Worm (Caenorhabditis elegans): ENCODE data around the gene scrm-3.

Gene scrm-3

DNA sequence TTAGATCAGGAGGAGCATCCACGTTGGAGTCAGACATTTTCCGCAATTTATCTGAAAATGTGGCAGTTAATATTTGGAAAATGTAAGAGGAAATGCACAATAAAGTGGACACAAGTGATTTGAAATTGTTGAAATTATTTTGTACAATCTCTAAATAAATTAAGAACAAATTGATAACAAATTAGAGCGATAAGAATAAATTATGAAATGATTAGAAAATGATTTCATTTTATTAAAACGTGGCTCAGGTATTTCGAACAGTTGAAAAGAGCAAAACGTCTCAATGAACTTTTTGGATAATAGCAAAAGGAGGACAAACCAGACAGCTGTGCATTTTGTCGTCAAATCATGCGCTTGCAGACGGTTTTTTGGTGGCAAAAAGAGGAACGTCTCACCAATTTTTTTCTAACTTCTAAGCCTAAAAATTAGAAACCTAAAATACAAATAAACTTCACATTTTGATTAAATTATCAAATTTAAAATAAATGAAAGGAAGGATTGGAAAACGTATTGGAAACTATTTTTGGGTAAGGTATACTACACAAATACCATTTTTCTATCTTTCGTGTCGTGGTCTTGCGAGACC, 10.5 kb downstream of the scrm-3 start, which contains the start of gene fbxa-65:
fbxa-65 (minus strand) TSS at position 51 of the 586 bp plus-strand sequence.
- TF ChIP-seq ceh-9 (tag; optimal IDR thresholded peaks at IDR 0.05), result no peak
- TF ChIP-seq odd-2 (tag; optimal IDR thresholded peaks at IDR 0.05), result no peak
- no peak for TF ChIP-seq pax-1 (tag; optimal IDR thresholded peaks at IDR 0.05)
- TF ChIP-seq npax-4 (tag; optimal IDR thresholded peaks at IDR 0.05), result no peak
- no peak for TF ChIP-seq K02D7.2 (tag; optimal IDR thresholded peaks at IDR 0.05)
- TF ChIP-seq ahr-1 (tag; optimal IDR thresholded peaks at IDR 0.05), result no peak
- no peak for TF ChIP-seq ceh-6 (GFP tag; optimal IDR thresholded peaks at IDR 0.05)
- no peak for TF ChIP-seq nfya-1 (tag; optimal IDR thresholded peaks at IDR 0.05)
- TF ChIP-seq sox-2 (GFP tag; IDR thresholded peaks at IDR 0.05), result no peak
- TF ChIP-seq hlh-6 (tag; optimal IDR thresholded peaks at IDR 0.05), result no peak
- no peak for TF ChIP-seq pat-9 (tag; optimal IDR thresholded peaks at IDR 0.05)
- no peak for TF ChIP-seq pros-1 (tag; optimal IDR thresholded peaks at IDR 0.05)
- TF ChIP-seq pha-4 (tag; optimal IDR thresholded peaks at IDR 0.05), result no peak
- no peak for TF ChIP-seq sdc-2 (tag; optimal IDR thresholded peaks at IDR 0.05)
- no peak for TF ChIP-seq unc-55 (GFP tag; optimal IDR thresholded peaks at IDR 0.05)
- TF ChIP-seq gmeb-2 (tag; optimal IDR thresholded peaks at IDR 0.05), result no peak
- TF ChIP-seq sox-4 (tag; optimal IDR thresholded peaks at IDR 0.05), result no peak
- TF ChIP-seq rnt-1 (tag; optimal IDR thresholded peaks at IDR 0.05), result no peak
- no peak for TF ChIP-seq hlh-15 (tag; optimal IDR thresholded peaks at IDR 0.05)
- TF ChIP-seq ceh-22 (tag; optimal IDR thresholded peaks at IDR 0.05), result no peak

DNA sequence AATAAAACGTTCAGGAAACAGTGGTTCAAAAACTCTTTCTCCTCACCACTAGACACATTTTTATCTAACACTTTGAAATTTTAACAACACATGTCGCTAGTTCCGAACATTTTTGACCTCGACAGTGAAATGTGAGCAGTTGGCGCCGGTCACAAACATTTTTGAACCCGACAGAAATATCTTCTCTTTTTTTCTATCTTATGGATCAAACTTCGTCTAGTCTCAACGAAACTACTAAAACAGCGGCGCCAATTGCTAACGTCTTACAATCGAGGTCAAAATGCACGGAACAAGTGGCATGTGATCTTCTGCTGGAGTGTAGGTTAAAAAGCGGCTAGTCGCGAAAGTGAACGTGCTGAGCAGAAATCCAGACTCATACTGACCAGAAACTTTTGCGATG, 13.0 kb downstream of the scrm-3 start:
- TF ChIP-seq ceh-24 (tag; optimal IDR thresholded peaks at IDR 0.05) (no peak), mec-3 (tag; optimal IDR thresholded peaks at IDR 0.05; ENCODE audit: borderline replicate concordance) (no peak), pax-1 (tag; optimal IDR thresholded peaks at IDR 0.05) (no peak), ceh-34 (tag; optimal IDR thresholded peaks at IDR 0.05) (no peak), sox-4 (tag; optimal IDR thresholded peaks at IDR 0.05) (no peak), ceh-18 (tag; optimal IDR thresholded peaks at IDR 0.05) (no peak), unc-42 (tag; optimal IDR thresholded peaks at IDR 0.05) (no peak), tbx-2 (tag; optimal IDR thresholded peaks at IDR 0.05) (no peak), F13H6.1 (tag; optimal IDR thresholded peaks at IDR 0.05) (no peak), K02D7.2 (tag; optimal IDR thresholded peaks at IDR 0.05) (no peak), pag-3 (tag; optimal IDR thresholded peaks at IDR 0.05; ENCODE audit: borderline replicate concordance) (no peak), zip-5 (tag; optimal IDR thresholded peaks at IDR 0.05) (no peak), hlh-6 (tag; optimal IDR thresholded peaks at IDR 0.05) (no peak), unc-86 (tag; optimal IDR thresholded peaks at IDR 0.05) (no peak), elt-4 (tag; optimal IDR thresholded peaks at IDR 0.05) (no peak)

DNA sequence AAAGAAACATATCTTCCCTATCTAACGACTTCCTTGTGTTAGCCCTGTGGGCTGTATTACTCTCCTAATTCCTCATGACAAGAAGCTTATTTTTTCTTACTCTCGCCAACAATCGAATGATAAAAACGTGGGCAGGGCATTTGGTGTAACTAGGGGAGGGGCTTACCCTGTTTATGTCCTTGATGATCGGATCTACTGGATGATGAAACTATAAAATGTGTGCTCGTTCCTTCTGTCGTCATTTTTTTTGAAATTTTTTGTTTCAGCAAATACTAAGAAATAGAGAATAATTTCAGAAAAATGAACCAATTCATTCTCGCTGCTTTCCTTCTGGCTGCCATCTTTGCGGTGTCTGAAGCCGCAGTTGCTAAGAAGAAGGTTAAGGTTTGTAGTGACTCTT, 14.5 kb downstream of the scrm-3 start, which contains the start of gene C17B7.3:
C17B7.3 (plus strand) TSS at position 301 of the 400 bp plus-strand sequence.
- TF ChIP-seq pqm-1 (tag; optimal IDR thresholded peaks at IDR 0.05), result no peak
- TF ChIP-seq che-1 (tag; optimal IDR thresholded peaks at IDR 0.05), result no peak
- TF ChIP-seq fax-1 (tag; optimal IDR thresholded peaks at IDR 0.05), result no peak
- TF ChIP-seq elt-2 (tag; optimal IDR thresholded peaks at IDR 0.05), result no peak
- TF ChIP-seq tbx-7 (tag; optimal IDR thresholded peaks at IDR 0.05), result no peak

DNA sequence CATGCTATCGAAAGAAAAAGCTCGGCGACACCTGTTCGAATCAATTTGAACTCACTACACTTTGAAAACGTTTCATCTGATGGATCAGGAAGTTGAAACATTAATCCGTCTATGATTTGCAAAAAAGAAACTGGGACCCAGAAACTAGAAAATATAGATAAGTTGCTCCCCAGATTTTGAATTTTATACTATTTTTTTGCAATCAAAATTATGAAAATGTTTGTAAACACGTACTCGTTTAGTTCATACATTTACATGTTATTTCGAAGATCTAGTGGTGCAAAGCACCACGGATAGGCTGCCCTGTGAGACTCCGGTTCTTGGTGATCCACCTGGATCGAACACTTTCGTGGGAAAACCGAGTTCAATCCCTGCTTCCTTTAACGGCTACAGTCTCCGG, 15.1 kb downstream of the scrm-3 start, which contains the start of gene C17B7.10:
C17B7.10 (minus strand) TSS at position 101 of the 400 bp plus-strand sequence.
- no peak for TF ChIP-seq npax-4 (tag; optimal IDR thresholded peaks at IDR 0.05)
- no peak for TF ChIP-seq fkh-6 (tag; optimal IDR thresholded peaks at IDR 0.05)
- TF ChIP-seq pros-1 (tag; optimal IDR thresholded peaks at IDR 0.05), result no peak
- TF ChIP-seq sox-4 (tag; optimal IDR thresholded peaks at IDR 0.05), result no peak
- TF ChIP-seq ceh-22 (tag; optimal IDR thresholded peaks at IDR 0.05), result no peak
- no peak for TF ChIP-seq dve-1 (tag; optimal IDR thresholded peaks at IDR 0.05)

Data from whole organism, late embryonic.